Worm (Caenorhabditis elegans): Measurements from ENCODE around the gene spl-3.
A peak's percentile ranks its signal among the peaks of the same experiment; 100 is the strongest.

The spl-3 gene

ce11 chrIV:1168311-1168965 lies 24.4 kb upstream of the spl-3 start (continued):
- peak; percentile 40 for TF ChIP-seq dmd-6 (GFP tag; IDR thresholded peaks at IDR 0.05)
- TF ChIP-seq T20F7.1 (GFP tag; optimal IDR thresholded peaks at IDR 0.05): peak; percentile 72
- no peak for TF ChIP-seq ztf-11 (tag; optimal IDR thresholded peaks at IDR 0.05)
- no peak for TF ChIP-seq zfp-3 (GFP tag; conservative IDR thresholded peaks at IDR 0.05)
- TF ChIP-seq nhr-28 (tag; optimal IDR thresholded peaks at IDR 0.05): peak; percentile 4
- TF ChIP-seq mdl-1 (tag; optimal IDR thresholded peaks at IDR 0.05): peak; percentile 65 to 93
- TF ChIP-seq ctbp-1 (GFP tag; IDR thresholded peaks at IDR 0.05): no peak
- TF ChIP-seq Y75B8A.6 (GFP tag; IDR thresholded peaks at IDR 0.05): no peak
- peak in 1 of 2 experiments; percentile 41 for TF ChIP-seq hif-1 (tag; optimal IDR thresholded peaks at IDR 0.05)
- no peak for TF ChIP-seq nhr-48 (tag; optimal IDR thresholded peaks at IDR 0.05)
- peak; percentile 71 for TF ChIP-seq nhr-6 (tag; optimal IDR thresholded peaks at IDR 0.05)
- no peak for TF ChIP-seq ceh-62 (tag; optimal IDR thresholded peaks at IDR 0.05)
- TF ChIP-seq zip-11 (GFP tag; IDR thresholded peaks at IDR 0.05): no peak
- TF ChIP-seq egl-27 (tag; optimal IDR thresholded peaks at IDR 0.05): no peak
- TF ChIP-seq F10B5.3 (tag; optimal IDR thresholded peaks at IDR 0.05): no peak
- TF ChIP-seq nhr-11 (tag; optimal IDR thresholded peaks at IDR 0.05): no peak
- no peak for TF ChIP-seq unc-39 (tag; optimal IDR thresholded peaks at IDR 0.05)
- TF ChIP-seq madf-9 (GFP tag; conservative IDR thresholded peaks at IDR 0.05): no peak
- peak in 1 of 2 experiments; percentile 87 for TF ChIP-seq unc-62 (GFP tag; optimal IDR thresholded peaks at IDR 0.05 in 1 of 2)
- no peak for TF ChIP-seq unc-62 (tag; optimal IDR thresholded peaks at IDR 0.05)
- TF ChIP-seq nhr-42 (GFP tag; IDR thresholded peaks at IDR 0.05): no peak
- TF ChIP-seq vab-7 (GFP tag; IDR thresholded peaks at IDR 0.05): no peak
- TF ChIP-seq nhr-111 (GFP tag; optimal IDR thresholded peaks at IDR 0.05): no peak
- TF ChIP-seq lin-38 (GFP tag; IDR thresholded peaks at IDR 0.05): no peak
- TF ChIP-seq aha-1 (tag): peak; percentile 65
- TF ChIP-seq mdt-29 (GFP tag; IDR thresholded peaks at IDR 0.05): no peak
- TF ChIP-seq nhr-76 (tag; optimal IDR thresholded peaks at IDR 0.05): no peak
- no peak for TF ChIP-seq duxl-1 (tag; optimal IDR thresholded peaks at IDR 0.05; ENCODE audit: poor library complexity)
- TF ChIP-seq ceh-32 (tag; optimal IDR thresholded peaks at IDR 0.05; ENCODE audit: poor library complexity): no peak
- no peak for TF ChIP-seq aly-2 (tag; optimal IDR thresholded peaks at IDR 0.05)
- no peak for TF ChIP-seq R02D3.7 (tag; optimal IDR thresholded peaks at IDR 0.05)
- TF ChIP-seq mxl-3 (GFP tag; optimal IDR thresholded peaks at IDR 0.05): peak; percentile 75
- no peak for TF ChIP-seq daf-12 (tag; optimal IDR thresholded peaks at IDR 0.05)
- 0 out of 2 replicates have a peak, but pooled peaks have one; percentile 13 for TF ChIP-seq set-16 (GFP tag; IDR thresholded peaks at IDR 0.05)

ce11 chrIV:1170408-1170807 lies 22.5 kb upstream of the spl-3 start, which contains the start of gene cec-2:
cec-2 (plus strand) TSS chrIV:1170708.
- no peak for TF ChIP-seq ztf-7 (tag; optimal IDR thresholded peaks at IDR 0.05)
- TF ChIP-seq aly-2 (tag; optimal IDR thresholded peaks at IDR 0.05): no peak
- no peak for TF ChIP-seq ceh-28 (tag; optimal IDR thresholded peaks at IDR 0.05)
- TF ChIP-seq saeg-2 (GFP tag; IDR thresholded peaks at IDR 0.05): no peak
- no peak for TF ChIP-seq lin-39 (tag; optimal IDR thresholded peaks at IDR 0.05)

- TF ChIP-seq nhr-76 (tag; optimal IDR thresholded peaks at IDR 0.05) (no peak), ceh-28 (tag; optimal IDR thresholded peaks at IDR 0.05) (peak; percentile 60)
Measured at ce11 chrIV:1174411-1174810, 18.5 kb upstream of the spl-3 start.
